Worm (Caenorhabditis elegans): ENCODE data around the gene K11H12.1.

ce11 chrIV:664122-664521 is 10.9 kb upstream of the K11H12.1 start:
- no peak for TF ChIP-seq ama-1 (optimal IDR thresholded peaks at IDR 0.05)
- TF ChIP-seq tbx-37 (GFP tag; conservative IDR thresholded peaks at IDR 0.05): no peak
- TF ChIP-seq B0310.2 (tag; optimal IDR thresholded peaks at IDR 0.05): no peak
- TF ChIP-seq scrt-1 (GFP tag; IDR thresholded peaks at IDR 0.05): no peak
- no peak for TF ChIP-seq tra-4 (tag; optimal IDR thresholded peaks at IDR 0.05)
- TF ChIP-seq pes-1 (GFP tag; IDR thresholded peaks at IDR 0.05): no peak
- no peak for TF ChIP-seq sea-1 (GFP tag; conservative IDR thresholded peaks at IDR 0.05)
- TF ChIP-seq hnd-1 (tag; optimal IDR thresholded peaks at IDR 0.05): no peak
- no peak for TF ChIP-seq flt-1 (GFP tag; IDR thresholded peaks at IDR 0.05)

All from whole organism, early embryonic.